Worm (Caenorhabditis elegans): Measurements from ENCODE around the gene ins-6.

Gene ins-6

ce11 chrII:5996066-5996465 is 4.2 kb upstream of the ins-6 start, which contains the start of gene ins-4:
ins-4 (plus strand) TSS chrII:5996366.
- TF ChIP-seq lin-13 (GFP tag; optimal IDR thresholded peaks at IDR 0.05): no peak
- TF ChIP-seq pha-4 (GFP tag; IDR thresholded peaks at IDR 0.05): no peak
- no peak for TF ChIP-seq pha-4 (tag; optimal IDR thresholded peaks at IDR 0.05)
- no peak for TF ChIP-seq unc-62 (GFP tag; optimal IDR thresholded peaks at IDR 0.05 in 1 of 2)
- TF ChIP-seq unc-62 (tag; optimal IDR thresholded peaks at IDR 0.05): no peak
- TF ChIP-seq nhr-42 (GFP tag; IDR thresholded peaks at IDR 0.05): no peak
- TF ChIP-seq nhr-76 (tag; optimal IDR thresholded peaks at IDR 0.05): no peak
- TF ChIP-seq T20F7.1 (GFP tag; optimal IDR thresholded peaks at IDR 0.05): no peak
- no peak for TF ChIP-seq dmd-8 (GFP tag; IDR thresholded peaks at IDR 0.05)
- TF ChIP-seq ama-1 (optimal IDR thresholded peaks at IDR 0.05): no peak
- no peak for TF ChIP-seq R02D3.7 (tag; optimal IDR thresholded peaks at IDR 0.05)
- TF ChIP-seq pqm-1 (tag; optimal IDR thresholded peaks at IDR 0.05): no peak
- TF ChIP-seq daf-19 (GFP tag; conservative IDR thresholded peaks at IDR 0.05): no peak
- no peak for TF ChIP-seq ztf-7 (tag; optimal IDR thresholded peaks at IDR 0.05)
- TF ChIP-seq aha-1 (tag): no peak
- TF ChIP-seq aly-2 (tag; optimal IDR thresholded peaks at IDR 0.05): no peak
- TF ChIP-seq sdz-12 (GFP tag; optimal IDR thresholded peaks at IDR 0.05): no peak

DNA sequence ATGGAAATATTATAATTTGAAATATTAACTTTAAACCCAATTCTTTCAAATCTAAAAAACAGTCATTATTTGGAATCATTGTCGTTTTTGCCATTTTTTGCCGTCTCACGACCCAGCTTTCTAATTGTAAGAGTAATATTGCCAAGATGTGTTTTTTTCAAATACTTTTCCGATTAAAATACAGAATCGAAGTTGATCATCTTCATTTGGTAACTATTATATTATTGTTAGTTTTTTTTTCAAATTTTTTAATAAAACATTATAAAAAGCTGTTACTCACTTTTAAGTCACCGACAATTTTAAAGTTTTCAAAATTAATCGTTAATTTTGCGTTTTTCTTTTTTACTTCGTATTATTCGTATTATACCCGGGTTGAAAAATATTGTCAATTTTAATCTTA is 3.0 kb upstream of the ins-6 start, which contains the start of gene ins-5:
Gene ins-5, plus strand, starts transcription at position 301 of the 400 bp plus-strand sequence.
- TF ChIP-seq mdt-29 (GFP tag; IDR thresholded peaks at IDR 0.05): no peak
- TF ChIP-seq ZK337.2 (GFP tag; IDR thresholded peaks at IDR 0.05): no peak
- no peak for TF ChIP-seq T26A8.4 (GFP tag; IDR thresholded peaks at IDR 0.05)
- no peak for TF ChIP-seq F49E8.2 (tag; optimal IDR thresholded peaks at IDR 0.05; ENCODE audit: borderline replicate concordance)
- TF ChIP-seq lin-1 (GFP tag; IDR thresholded peaks at IDR 0.05): no peak
- no peak for TF ChIP-seq nhr-25 (tag; optimal IDR thresholded peaks at IDR 0.05; ENCODE audit: borderline replicate concordance, insufficient read depth)
- no peak for TF ChIP-seq hmg-1.1 (GFP tag; IDR thresholded peaks at IDR 0.05)
- TF ChIP-seq unc-39 (tag; optimal IDR thresholded peaks at IDR 0.05): no peak
- no peak for TF ChIP-seq F37D6.2 (tag; optimal IDR thresholded peaks at IDR 0.05)
- TF ChIP-seq ceh-62 (tag; optimal IDR thresholded peaks at IDR 0.05): no peak
- no peak for TF ChIP-seq nhr-41 (GFP tag; IDR thresholded peaks at IDR 0.05)
- TF ChIP-seq T20F7.1 (GFP tag; optimal IDR thresholded peaks at IDR 0.05): no peak
- no peak for TF ChIP-seq aha-1 (tag)
- no peak for TF ChIP-seq mes-2 (tag; optimal IDR thresholded peaks at IDR 0.05; ENCODE audit: poor library complexity, severe bottlenecking)
- TF ChIP-seq duxl-1 (tag; optimal IDR thresholded peaks at IDR 0.05; ENCODE audit: poor library complexity): no peak
- no peak for TF ChIP-seq F44E2.7 (GFP tag; IDR thresholded peaks at IDR 0.05)
- TF ChIP-seq ceh-82 (tag; optimal IDR thresholded peaks at IDR 0.05): no peak

DNA sequence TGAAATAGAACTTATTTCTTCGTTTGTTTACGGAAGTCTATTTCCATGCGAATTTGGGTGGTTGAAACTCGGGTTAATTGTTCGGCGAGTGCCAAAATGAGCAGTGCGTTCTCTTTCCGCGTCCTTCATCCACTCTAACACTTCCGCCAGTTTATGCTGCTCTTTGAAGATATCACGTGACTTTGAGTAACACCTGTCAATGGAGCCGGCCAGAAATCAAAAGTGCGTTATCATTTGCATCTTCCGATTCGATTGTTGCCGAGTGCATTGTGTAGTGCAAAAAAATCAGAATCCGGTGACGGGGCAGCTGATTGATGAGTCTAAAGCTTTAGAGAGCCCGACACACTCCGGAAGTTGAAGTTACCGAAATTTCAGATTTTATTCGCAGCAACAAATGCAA is 768 bp downstream of the ins-6 start:
- TF ChIP-seq unc-62 (GFP tag; optimal IDR thresholded peaks at IDR 0.05 in 1 of 2): peak in 1 of 2 experiments; percentile 93
- no peak for TF ChIP-seq unc-62 (tag; optimal IDR thresholded peaks at IDR 0.05)
- TF ChIP-seq mdl-1 (tag; optimal IDR thresholded peaks at IDR 0.05): no peak

DNA sequence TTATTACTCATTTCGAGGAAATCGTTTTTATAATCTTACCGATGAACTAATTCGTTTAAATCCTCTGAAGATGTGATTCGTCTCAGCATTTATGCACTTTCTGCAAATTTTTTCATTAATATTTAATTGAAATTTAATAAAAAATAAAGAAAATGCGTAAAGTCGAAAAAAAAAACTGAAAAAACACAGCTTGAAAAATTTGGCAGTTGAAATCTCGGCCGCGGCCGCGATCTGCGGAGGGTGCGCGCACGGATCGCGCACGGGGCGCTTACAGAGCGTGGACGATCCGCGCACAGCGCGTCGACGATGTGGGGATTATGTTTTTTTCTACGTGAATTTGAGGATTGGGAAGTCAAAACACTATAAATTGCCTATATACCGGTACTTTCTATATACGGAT is 8.7 kb downstream of the ins-6 start, which contains the start of gene ZK84.4:
Gene ZK84.4, minus strand, starts transcription at position 101 of the 400 bp plus-strand sequence.
- peak; percentile 47; the same call in 1 of the 2 replicates for TF ChIP-seq set-16 (GFP tag; IDR thresholded peaks at IDR 0.05)

DNA sequence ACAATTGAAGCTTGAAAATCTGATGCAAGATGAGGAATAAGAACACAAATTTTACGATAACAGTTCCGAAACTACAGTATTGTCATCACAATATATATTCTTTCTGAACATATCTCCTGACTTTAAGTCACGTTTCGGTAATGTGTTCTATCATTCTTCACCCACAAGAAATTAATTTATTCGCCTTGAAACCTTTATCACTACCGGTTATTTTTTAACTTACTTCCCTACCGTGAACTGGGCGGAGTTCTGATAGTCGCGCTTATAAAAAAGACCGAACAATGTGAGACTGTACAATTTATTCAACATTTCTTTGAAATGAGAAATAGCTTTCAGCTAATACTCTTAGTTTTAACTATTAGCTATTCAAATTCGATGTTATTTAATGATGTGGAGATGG is 10.3 kb downstream of the ins-6 start, which contains the start of gene ins-20:
Gene ins-20, plus strand, starts transcription at position 301 of the 400 bp plus-strand sequence.
- TF ChIP-seq attf-4 (tag; optimal IDR thresholded peaks at IDR 0.05): no peak
- TF ChIP-seq skn-1 (tag; optimal IDR thresholded peaks at IDR 0.05): no peak
- TF ChIP-seq ces-1 (GFP tag; optimal IDR thresholded peaks at IDR 0.05): no peak
- TF ChIP-seq dve-1 (tag; optimal IDR thresholded peaks at IDR 0.05; ENCODE audit: insufficient read depth): no peak
- TF ChIP-seq nhr-48 (tag; optimal IDR thresholded peaks at IDR 0.05): no peak
- TF ChIP-seq zfp-2 (tag; optimal IDR thresholded peaks at IDR 0.05): no peak
- TF ChIP-seq ceh-44 (GFP tag; IDR thresholded peaks at IDR 0.05): no peak
- no peak for TF ChIP-seq ceh-28 (tag; optimal IDR thresholded peaks at IDR 0.05)
- TF ChIP-seq Y105C5A.15 (GFP tag; IDR thresholded peaks at IDR 0.05): no peak
- no peak for TF ChIP-seq saeg-2 (GFP tag; IDR thresholded peaks at IDR 0.05)

Data from whole organism, L4 larva.